Worm (Caenorhabditis elegans) whole organism, L3 larva: ENCODE measurements around the gene lnp-1.
A peak's percentile ranks its signal among the peaks of the same experiment; 100 is the strongest.

Experiments used
- ZK546.5 ChIP-seq: sonication (generic microtip); optimal IDR thresholded peaks from 2 replicates; lab custom pipeline; 2017; ENCODE audit warnings: missing biosample characterization, missing genetic modification characterization
- ceh-28 ChIP-seq: fragments of 150-350 bp; optimal IDR thresholded peaks from 2 replicates; lab custom pipeline; 2014; ENCODE audit warnings: missing biosample characterization, missing genetic modification reagents, missing genetic modification characterization
- ceh-82 ChIP-seq: fragments of 150-350 bp; optimal IDR thresholded peaks from 2 replicates; lab custom pipeline; 2014; ENCODE audit warnings: missing biosample characterization, missing genetic modification characterization
- ceh-9 ChIP-seq: sonication (generic microtip); optimal IDR thresholded peaks from 2 replicates; lab custom pipeline; 2018; ENCODE audit warnings: missing biosample characterization, missing genetic modification characterization
- egl-27 ChIP-seq: sonication (generic microtip); optimal IDR thresholded peaks from 4 replicates; lab custom pipeline; 2017; ENCODE audit warnings: missing biosample characterization, missing genetic modification reagents, missing genetic modification characterization
- egl-5 ChIP-seq: fragments of 150-350 bp; optimal IDR thresholded peaks from 2 replicates; lab custom pipeline; 2017; ENCODE audit warnings: missing biosample characterization, missing genetic modification reagents, missing genetic modification characterization, inconsistent platforms
- eor-1 ChIP-seq, 2 experiments: fragments of 150-350 bp; optimal IDR thresholded peaks; 2 replicates each; lab custom pipeline; 2014 to 2018; ENCODE audit warnings: missing biosample characterization in 2 of 2, missing genetic modification characterization in 2 of 2
- fkh-10 ChIP-seq: sonication (generic microtip); optimal IDR thresholded peaks from 2 replicates; lab custom pipeline; 2017; ENCODE audit warnings: missing biosample characterization, missing genetic modification reagents, missing genetic modification characterization
- fkh-2 ChIP-seq: fragments of 150-350 bp; optimal IDR thresholded peaks from 2 replicates; lab custom pipeline; 2014; ENCODE audit warnings: missing biosample characterization, missing genetic modification reagents, missing genetic modification characterization
- hmg-11 ChIP-seq: sonication (generic microtip); optimal IDR thresholded peaks from 2 replicates; lab custom pipeline; 2016; ENCODE audit warnings: missing genetic modification characterization, missing compliant biosample characterization
- jun-1 ChIP-seq: fragments of 150-350 bp; optimal IDR thresholded peaks from 2 replicates; lab custom pipeline; 2014; ENCODE audit warnings: missing biosample characterization, missing genetic modification reagents, missing genetic modification characterization
- lin-15B ChIP-seq: fragments of 150-350 bp; optimal IDR thresholded peaks from 2 replicates; lab custom pipeline; 2014; ENCODE audit warnings: missing biosample characterization, missing genetic modification characterization
- lin-39 ChIP-seq: fragments of 150-350 bp; optimal IDR thresholded peaks from 2 replicates; lab custom pipeline; 2018; ENCODE audit warnings: missing biosample characterization, missing genetic modification reagents, missing genetic modification characterization
- mdl-1 ChIP-seq: fragments of 150-350 bp; optimal IDR thresholded peaks from 2 replicates; lab custom pipeline; 2014; ENCODE audit warnings: missing biosample characterization, missing genetic modification characterization
- mml-1 ChIP-seq: fragments of 150-350 bp; sonication (generic microtip); optimal IDR thresholded peaks from 3 replicates; lab custom pipeline; 2014; ENCODE audit warnings: missing biosample characterization, missing genetic modification characterization
- nhr-12 ChIP-seq: fragments of 150-350 bp; optimal IDR thresholded peaks from 2 replicates; lab custom pipeline; 2014; ENCODE audit warnings: missing biosample characterization, missing genetic modification characterization
- nhr-23 ChIP-seq: fragments of 150-350 bp; optimal IDR thresholded peaks from 2 replicates; lab custom pipeline; 2014; ENCODE audit warnings: missing biosample characterization, missing genetic modification reagents, missing genetic modification characterization
- nhr-237 ChIP-seq: fragments of 150-350 bp; optimal IDR thresholded peaks from 2 replicates; lab custom pipeline; 2014; ENCODE audit warnings: missing biosample characterization, missing genetic modification characterization
- nhr-28 ChIP-seq: fragments of 150-350 bp; optimal IDR thresholded peaks from 2 replicates; lab custom pipeline; 2014; ENCODE audit warnings: missing biosample characterization, missing genetic modification characterization
- nhr-43 ChIP-seq: sonication (generic microtip); optimal IDR thresholded peaks from 2 replicates; lab custom pipeline; 2016; ENCODE audit warnings: mild to moderate bottlenecking, missing genetic modification characterization, missing compliant biosample characterization; ENCODE audit not compliant: poor library complexity, severe bottlenecking
- nhr-67 ChIP-seq: fragments of 150-350 bp; optimal IDR thresholded peaks from 2 replicates; lab custom pipeline; 2014; ENCODE audit warnings: missing biosample characterization, missing genetic modification characterization
- nhr-76 ChIP-seq: fragments of 150-350 bp; sonication (generic microtip); optimal IDR thresholded peaks from 5 replicates; lab custom pipeline; 2014; ENCODE audit warnings: missing biosample characterization, missing genetic modification characterization
- nhr-77 ChIP-seq: fragments of 150-350 bp; optimal IDR thresholded peaks from 2 replicates; lab custom pipeline; 2014; ENCODE audit warnings: missing biosample characterization, missing genetic modification characterization
- pha-4 ChIP-seq: fragments of 150-350 bp; optimal IDR thresholded peaks from 2 replicates; lab custom pipeline; 2014; ENCODE audit warnings: missing biosample characterization, missing genetic modification reagents, missing genetic modification characterization
- sea-2 ChIP-seq: fragments of 150-350 bp; sonication (generic microtip); optimal IDR thresholded peaks from 4 replicates; lab custom pipeline; 2014; ENCODE audit warnings: missing biosample characterization, missing genetic modification reagents, missing genetic modification characterization
- snpc-4 ChIP-seq: fragments of 150-350 bp; optimal IDR thresholded peaks from 2 replicates; lab custom pipeline; 2014; ENCODE audit warnings: missing biosample characterization, missing genetic modification characterization
- tbx-2 ChIP-seq: sonication (generic microtip); optimal IDR thresholded peaks from 2 replicates; lab custom pipeline; 2016; ENCODE audit warnings: mild to moderate bottlenecking, missing genetic modification characterization, missing compliant biosample characterization
- unc-39 ChIP-seq: sonication (generic microtip); optimal IDR thresholded peaks from 4 replicates; lab custom pipeline; 2017; ENCODE audit warnings: missing biosample characterization, missing genetic modification characterization
- zag-1 ChIP-seq: fragments of 150-350 bp; optimal IDR thresholded peaks from 2 replicates; lab custom pipeline; 2014; ENCODE audit warnings: missing biosample characterization, missing genetic modification characterization

The lnp-1 gene

ce11 chrX:4620019-4620418 is 31.5 kb downstream of the lnp-1 start:
- peak; percentile 3 for TF ChIP-seq fkh-10 (GFP tag; lab: Kevin White, UChicago)
- TF ChIP-seq fkh-2 (tag; lab: Kevin White, UChicago) = no peak
- peak; percentile 37 for TF ChIP-seq lin-39

DNA sequence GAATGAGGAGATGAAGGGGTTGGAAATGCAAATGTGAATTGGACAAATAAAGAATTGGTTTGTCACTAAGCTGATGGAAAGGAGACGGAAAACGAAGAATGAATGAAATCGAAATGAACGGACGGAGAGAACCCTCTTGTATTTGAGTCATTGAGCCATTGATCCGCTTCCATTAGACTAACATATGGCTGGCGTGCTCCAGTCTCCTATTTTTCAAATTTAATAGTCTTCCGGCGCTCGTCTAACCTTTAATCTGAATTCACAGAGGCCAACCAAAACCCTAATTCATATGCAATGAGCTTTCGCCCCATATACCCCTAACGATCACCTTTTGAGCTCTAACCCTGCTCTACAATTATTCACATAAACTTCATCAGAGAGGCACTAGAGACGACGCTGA is 33.5 kb downstream of the lnp-1 start, which contains the start of gene C46C11.3:
Gene C46C11.3 (plus strand): TSS at position 301 of the 400 bp plus-strand sequence.
- TF ChIP-seq ceh-9 (tag; lab: Kevin White, UChicago) (no peak), mml-1 (tag; lab: Kevin White, UChicago) (no peak), ZK546.5 (tag; lab: Kevin White, UChicago) (no peak), unc-39 (tag; lab: Kevin White, UChicago) (no peak), nhr-23 (tag; lab: Kevin White, UChicago) (no peak), nhr-67 (tag; lab: Kevin White, UChicago) (no peak), sea-2 (GFP tag; lab: Kevin White, UChicago) (no peak), lin-15B (tag; lab: Kevin White, UChicago) (no peak), nhr-43 (tag; lab: Kevin White, UChicago) (no peak), snpc-4 (tag; lab: Kevin White, UChicago) (no peak), pha-4 (tag; lab: Kevin White, UChicago) (no peak), eor-1 (tag; optimal IDR thresholded peaks at IDR 0.05; lab: Kevin White, UChicago) (no peak), mdl-1 (tag; lab: Kevin White, UChicago) (no peak)

DNA sequence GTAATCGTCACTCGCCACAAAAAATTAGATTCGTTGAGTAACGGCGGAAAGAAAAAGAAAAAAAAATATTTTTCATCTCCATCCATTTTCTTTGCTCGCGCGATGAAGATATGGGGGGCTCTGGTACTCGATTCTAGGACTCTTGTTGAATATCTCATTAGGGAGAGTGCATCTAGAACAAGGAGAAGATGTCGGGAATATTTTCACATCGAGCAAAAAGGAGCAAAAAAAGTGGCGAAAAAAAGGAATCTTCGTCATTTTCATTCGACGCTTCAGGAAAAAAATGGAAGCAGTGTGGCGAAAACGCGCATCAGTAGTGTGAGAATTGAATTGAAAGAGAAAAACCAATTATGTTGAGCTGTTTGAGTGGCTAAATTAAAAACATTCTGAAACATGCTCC is 35.1 kb downstream of the lnp-1 start:
- TF ChIP-seq nhr-77 (tag; lab: Kevin White, UChicago) = no peak
- TF ChIP-seq fkh-2 (tag; lab: Kevin White, UChicago) = no peak
- no peak for TF ChIP-seq nhr-76 (tag; lab: Kevin White, UChicago)
- peak; percentile 29 for TF ChIP-seq fkh-10 (GFP tag; lab: Kevin White, UChicago)

DNA sequence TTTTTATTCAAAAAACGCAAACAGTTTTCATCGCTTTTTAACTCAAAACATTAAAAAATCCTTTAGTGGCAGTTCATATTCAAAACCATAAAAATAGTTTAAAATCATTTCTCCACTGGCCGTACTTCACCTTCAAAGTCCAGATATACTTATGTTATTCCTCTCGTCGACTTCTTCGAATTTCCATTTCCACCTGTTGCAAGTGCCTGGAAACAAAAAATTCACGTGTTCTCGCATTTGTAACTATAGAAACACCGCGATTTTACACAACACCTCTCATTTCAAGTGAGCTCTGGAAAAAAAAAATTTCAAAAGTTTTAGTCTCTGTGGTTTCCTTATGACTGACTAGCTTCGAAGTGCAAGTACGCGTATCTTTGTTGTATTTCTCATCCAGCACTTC is 36.5 kb downstream of the lnp-1 start:
- TF ChIP-seq hmg-11 (tag; lab: Kevin White, UChicago) = no peak
- TF ChIP-seq ceh-82 = no peak
- TF ChIP-seq nhr-28 (tag; lab: Kevin White, UChicago) = no peak
- TF ChIP-seq zag-1 (tag; lab: Kevin White, UChicago) = no peak

DNA sequence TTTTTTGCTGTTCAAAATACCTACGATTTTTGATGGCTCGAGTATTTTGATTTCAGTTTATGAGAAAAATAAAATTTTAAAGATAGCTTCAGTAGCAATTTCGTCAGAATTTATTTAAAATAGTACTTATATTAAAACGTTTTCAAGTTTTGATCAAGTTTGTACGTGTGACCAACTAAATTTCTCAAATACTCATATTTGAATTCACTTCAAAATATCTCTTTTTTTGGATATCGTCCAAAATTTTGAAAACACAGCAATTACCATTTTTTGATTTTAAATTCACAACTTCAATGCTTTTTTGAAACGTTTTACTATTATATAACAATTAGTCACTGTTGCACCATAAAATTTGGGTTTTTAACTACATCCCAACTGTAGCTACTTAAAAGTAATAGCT is 38.3 kb downstream of the lnp-1 start:
- TF ChIP-seq mml-1 (tag; lab: Kevin White, UChicago) (no peak), nhr-12 (no peak), jun-1 (tag; lab: Kevin White, UChicago) (no peak), egl-27 (tag; lab: Kevin White, UChicago) (no peak), pha-4 (tag; lab: Kevin White, UChicago) (no peak), tbx-2 (tag; lab: Kevin White, UChicago) (no peak)

DNA sequence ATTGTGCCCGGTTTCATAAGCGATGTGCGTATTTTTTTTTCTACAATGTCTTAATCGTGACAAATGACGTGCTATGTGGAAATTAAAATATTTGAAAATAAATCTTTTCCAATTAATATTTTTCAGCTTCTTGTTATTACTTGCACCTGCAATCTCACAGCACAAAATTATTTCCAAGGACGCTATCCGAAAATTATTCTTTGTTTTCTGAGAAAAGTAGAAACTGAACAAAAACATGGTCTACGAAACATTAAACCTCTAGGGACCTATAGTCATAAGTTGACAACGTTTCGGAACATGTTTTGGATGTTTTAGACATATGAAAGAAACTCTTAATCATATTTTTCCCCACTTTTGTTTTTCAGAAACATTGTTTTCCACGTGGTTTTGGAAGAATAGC is 39.8 kb downstream of the lnp-1 start:
- TF ChIP-seq lin-15B (tag; lab: Kevin White, UChicago) (no peak), ceh-28 (tag; lab: Kevin White, UChicago) (no peak), nhr-237 (tag; lab: Kevin White, UChicago) (no peak), lin-39 (no peak), mml-1 (tag; lab: Kevin White, UChicago) (no peak)

ce11 chrX:4628817-4629575 is 40.4 kb downstream of the lnp-1 start:
- TF ChIP-seq egl-5 = peak; percentile 87
- TF ChIP-seq nhr-43 (tag; lab: Kevin White, UChicago) = no peak
- TF ChIP-seq ZK546.5 (tag; lab: Kevin White, UChicago) = no peak
